Worm (Caenorhabditis elegans): ENCODE results near the gene R09E10.13.

- TF ChIP-seq dmd-4 (tag; optimal IDR thresholded peaks at IDR 0.05; ENCODE audit: borderline replicate concordance), result no peak
- TF ChIP-seq odd-2 (tag; optimal IDR thresholded peaks at IDR 0.05), result no peak
- no peak for TF ChIP-seq che-1 (tag; optimal IDR thresholded peaks at IDR 0.05)
Measured at ce11 chrIV:10284194-10284910, 10.6 kb downstream of the R09E10.13 start, which contains the start of gene rad-51.
